Worm (Caenorhabditis elegans): Measurements from ENCODE around the gene tat-4.

DNA sequence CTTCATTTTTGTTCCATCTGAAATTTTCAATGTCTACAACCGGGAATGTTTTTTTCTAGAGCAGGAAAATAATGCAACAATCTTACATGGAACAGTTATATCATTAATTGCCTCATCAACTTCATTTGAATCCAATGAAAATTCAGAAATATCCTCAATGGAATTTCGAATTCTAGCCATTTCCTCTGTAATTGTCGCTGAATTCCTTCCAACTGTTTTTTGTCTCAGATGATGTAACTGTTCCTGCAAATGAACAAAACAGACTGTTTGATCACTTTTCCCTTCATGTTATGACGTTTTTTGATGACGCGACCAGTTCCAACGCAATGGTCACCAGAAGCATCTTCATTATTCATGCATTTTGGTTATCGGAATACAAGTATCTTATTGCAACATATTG is 22.6 kb downstream of the tat-4 start:
- TF ChIP-seq aly-2 (tag; optimal IDR thresholded peaks at IDR 0.05) (no peak), blmp-1 (tag; optimal IDR thresholded peaks at IDR 0.05) (no peak), snpc-4 (tag; optimal IDR thresholded peaks at IDR 0.05) (no peak)

All from whole organism, L1 larva.